Fruit fly (Drosophila melanogaster) whole organism, embryonic: ENCODE results near the gene CG12009.

ENCODE experiments used
- Abd-B ChIP-seq: fragments of 200-800 bp; sonication (Bioruptor generic); optimal IDR thresholded peaks from 2 replicates; lab custom pipeline; 2018; ENCODE audit warnings: missing biosample characterization, mild to moderate bottlenecking, missing genetic modification characterization, moderate library complexity
- Atf6 ChIP-seq: fragments of 200-800 bp; sonication (Bioruptor generic); IDR thresholded peaks from 2 replicates; pipeline ENCODE4 v1.3.6; 2022; ENCODE audit warnings: missing biosample characterization, missing genetic modification characterization
- Bteb2 ChIP-seq: fragments of 200-800 bp; sonication (Bioruptor generic); optimal IDR thresholded peaks from 2 replicates; lab custom pipeline; 2016; ENCODE audit warnings: missing biosample characterization, missing genetic modification characterization
- CG10543 ChIP-seq: fragments of 200-800 bp; sonication (Bioruptor generic); optimal IDR thresholded peaks from 3 replicates; lab custom pipeline; 2017; ENCODE audit warnings: missing biosample characterization, mild to moderate bottlenecking, missing genetic modification characterization, moderate library complexity
- CG10654 ChIP-seq: fragments of 200-800 bp; sonication (Bioruptor generic); optimal IDR thresholded peaks from 2 replicates; lab custom pipeline; 2016; ENCODE audit warnings: missing biosample characterization, missing genetic modification characterization
- CG11085 ChIP-seq: fragments of 200-800 bp; sonication (Bioruptor generic); IDR thresholded peaks from 2 replicates; pipeline ENCODE4 v1.3.6; 2022; ENCODE audit warnings: missing biosample characterization, missing genetic modification characterization
- CG12155 ChIP-seq: fragments of 200-800 bp; sonication (Bioruptor generic); optimal IDR thresholded peaks from 3 replicates; lab custom pipeline; 2016; ENCODE audit warnings: missing biosample characterization, missing genetic modification characterization
- CG12391 ChIP-seq: fragments of 200-800 bp; sonication (Bioruptor generic); optimal IDR thresholded peaks from 3 replicates; lab custom pipeline; 2018; ENCODE audit warnings: missing biosample characterization, mild to moderate bottlenecking, missing genetic modification characterization, moderate library complexity
- CG12659 ChIP-seq: fragments of 200-800 bp; sonication (Bioruptor generic); optimal IDR thresholded peaks from 3 replicates; lab custom pipeline; 2017; ENCODE audit warnings: mild to moderate bottlenecking, missing biosample characterization, missing genetic modification reagents, missing genetic modification characterization
- CG12744 ChIP-seq: fragments of 200-800 bp; sonication (Bioruptor generic); optimal IDR thresholded peaks from 2 replicates; lab custom pipeline; 2016; ENCODE audit warnings: missing biosample characterization, missing genetic modification characterization
- CG14441 ChIP-seq: fragments of 200-800 bp; sonication (Bioruptor generic); IDR thresholded peaks from 2 replicates; pipeline ENCODE4 v1.3.6; 2022; ENCODE audit warnings: missing biosample characterization, missing genetic modification characterization
- CG16779 ChIP-seq: fragments of 200-800 bp; sonication (Bioruptor generic); IDR thresholded peaks from 2 replicates; pipeline ENCODE4 v1.3.6; 2022; ENCODE audit warnings: missing biosample characterization, missing genetic modification characterization
- CG17361 ChIP-seq: fragments of 200-800 bp; sonication (Bioruptor generic); IDR thresholded peaks from 3 replicates; pipeline ENCODE4 v1.3.6; 2022; ENCODE audit warnings: missing biosample characterization, missing genetic modification characterization
- CG17829 ChIP-seq: fragments of 200-800 bp; optimal IDR thresholded peaks from 2 replicates; lab custom pipeline; 2019; ENCODE audit warnings: missing biosample characterization, mild to moderate bottlenecking, missing genetic modification characterization, moderate library complexity
- CG18476 ChIP-seq: fragments of 200-800 bp; sonication (Bioruptor generic); optimal IDR thresholded peaks from 2 replicates; lab custom pipeline; 2016; ENCODE audit warnings: missing biosample characterization, mild to moderate bottlenecking, missing genetic modification characterization
- CG2120 ChIP-seq: fragments of 200-800 bp; sonication (Bioruptor generic); optimal IDR thresholded peaks from 3 replicates; lab custom pipeline; 2016; ENCODE audit warnings: missing biosample characterization, missing genetic modification characterization
- CG2129 ChIP-seq: fragments of 200-800 bp; sonication (Bioruptor generic); IDR thresholded peaks from 2 replicates; pipeline ENCODE4 v1.3.6; 2022; ENCODE audit warnings: missing biosample characterization, missing genetic modification characterization; ENCODE audit not compliant: partially characterized antibody
- CG6813 ChIP-seq: fragments of 200-800 bp; sonication (Bioruptor generic); optimal IDR thresholded peaks from 2 replicates; lab custom pipeline; 2017; ENCODE audit warnings: missing biosample characterization, missing genetic modification characterization, mild to moderate bottlenecking, moderate library complexity, missing genetic modification reagents
- CTCF ChIP-seq: fragments of 200-800 bp; sonication (Bioruptor generic); optimal IDR thresholded peaks from 2 replicates; lab custom pipeline; 2017; ENCODE audit warnings: missing biosample characterization, mild to moderate bottlenecking, missing genetic modification characterization, moderate library complexity
- Dbx ChIP-seq: fragments of 200-800 bp; sonication (Bioruptor generic); IDR thresholded peaks from 3 replicates; pipeline ENCODE4 v1.3.6; 2022; ENCODE audit warnings: missing biosample characterization, missing genetic modification characterization
- Dip3 ChIP-seq: fragments of 200-800 bp; sonication (Bioruptor generic); optimal IDR thresholded peaks from 3 replicates; lab custom pipeline; 2016; ENCODE audit warnings: missing biosample characterization, missing genetic modification characterization
- Drgx ChIP-seq: fragments of 200-800 bp; sonication (Bioruptor generic); IDR thresholded peaks from 2 replicates; pipeline ENCODE4 v1.3.6; 2022; ENCODE audit warnings: missing biosample characterization, missing genetic modification characterization
- E2f2 ChIP-seq: fragments of 200-800 bp; sonication (Bioruptor generic); IDR thresholded peaks from 2 replicates; pipeline ENCODE4 v1.3.6; 2022; ENCODE audit warnings: missing biosample characterization, missing genetic modification characterization
- Ets65A ChIP-seq: fragments of 200-800 bp; sonication (Bioruptor generic); peaks from one replicate; lab custom pipeline; 2016; ENCODE audit warnings: missing biosample characterization, missing genetic modification characterization
- Ets97D ChIP-seq: fragments of 200-800 bp; sonication (Bioruptor generic); optimal IDR thresholded peaks from 3 replicates; lab custom pipeline; 2016; ENCODE audit warnings: missing biosample characterization, missing genetic modification characterization
- H15 ChIP-seq: fragments of 200-800 bp; sonication (Bioruptor generic); IDR thresholded peaks from 3 replicates; pipeline ENCODE4 v1.3.6; 2022; ENCODE audit warnings: missing biosample characterization, missing genetic modification characterization
- HLHmδ ChIP-seq: fragments of 200-800 bp; sonication (Bioruptor generic); optimal IDR thresholded peaks from 2 replicates; lab custom pipeline; 2018; ENCODE audit warnings: missing biosample characterization, mild to moderate bottlenecking, missing genetic modification characterization, moderate library complexity
- HmgZ ChIP-seq: fragments of 200-800 bp; sonication (Bioruptor generic); optimal IDR thresholded peaks from 2 replicates; lab custom pipeline; 2018; ENCODE audit warnings: missing biosample characterization, mild to moderate bottlenecking, missing genetic modification characterization
- Hr78 ChIP-seq, 2 experiments: fragments of 200-800 bp in 1 of 2; fragments of >200 bp in 1 of 2; sonication (Bioruptor generic) in 1 of 2; optimal IDR thresholded peaks; 2 replicates each; lab custom pipeline; 2017 to 2019; ENCODE audit warnings: missing biosample characterization in 2 of 2, missing genetic modification characterization in 2 of 2, mild to moderate bottlenecking in 1 of 2, moderate library complexity in 1 of 2
- Mad ChIP-seq: fragments of 200-800 bp; sonication (Bioruptor generic); optimal IDR thresholded peaks from 2 replicates; lab custom pipeline; 2016; ENCODE audit warnings: missing biosample characterization, missing genetic modification characterization
- Mes4 ChIP-seq: fragments of 200-800 bp; sonication (Bioruptor generic); optimal IDR thresholded peaks from 2 replicates; lab custom pipeline; 2016; ENCODE audit warnings: missing biosample characterization, missing genetic modification characterization
- Rfx ChIP-seq: fragments of 200-800 bp; sonication (Bioruptor generic); IDR thresholded peaks from 2 replicates; pipeline ENCODE4 v1.3.6; 2022; ENCODE audit warnings: missing biosample characterization, missing genetic modification characterization
- Trl ChIP-seq, 3 experiments: fragments of >200 bp in 2 of 3; fragments of 200-800 bp in 1 of 3; sonication (Bioruptor generic) in 1 of 3; optimal IDR thresholded peaks; 2 replicates in 1 of 3; 3 replicates in 2 of 3; lab custom pipeline; 2016 to 2017; ENCODE audit warnings: missing biosample characterization in 1 of 3, missing genetic modification characterization in 1 of 3
- Xbp1 ChIP-seq: fragments of 200-800 bp; sonication (Bioruptor generic); optimal IDR thresholded peaks from 3 replicates; lab custom pipeline; 2016; ENCODE audit warnings: missing biosample characterization, mild to moderate bottlenecking, missing genetic modification characterization
- ash1 ChIP-seq: fragments of 200-800 bp; sonication (Bioruptor generic); optimal IDR thresholded peaks from 2 replicates; lab custom pipeline; 2018; ENCODE audit warnings: missing biosample characterization, mild to moderate bottlenecking, missing genetic modification characterization
- cad ChIP-seq: fragments of >200 bp; optimal IDR thresholded peaks from 2 replicates; lab custom pipeline; 2017; ENCODE audit warnings: missing biosample characterization, missing genetic modification characterization
- dimm ChIP-seq: fragments of 200-800 bp; sonication (Bioruptor generic); IDR thresholded peaks from 2 replicates; pipeline ENCODE4 v1.3.6; 2022; ENCODE audit warnings: missing biosample characterization, missing genetic modification characterization
- gfzf ChIP-seq: fragments of 200-800 bp; sonication (Bioruptor generic); optimal IDR thresholded peaks from 2 replicates; lab custom pipeline; 2016; ENCODE audit warnings: missing biosample characterization, mild to moderate bottlenecking, missing genetic modification characterization, moderate library complexity
- grau ChIP-seq: fragments of 200-800 bp; optimal IDR thresholded peaks from 3 replicates; lab custom pipeline; 2019; ENCODE audit warnings: missing biosample characterization, mild to moderate bottlenecking, missing genetic modification characterization, moderate library complexity
- kay ChIP-seq: fragments of 200-800 bp; sonication (Bioruptor generic); optimal IDR thresholded peaks from 2 replicates; lab custom pipeline; 2016; ENCODE audit warnings: missing biosample characterization, missing genetic modification characterization
- lab ChIP-seq: fragments of 200-800 bp; sonication (Bioruptor generic); optimal IDR thresholded peaks from 3 replicates; lab custom pipeline; 2017; ENCODE audit warnings: missing biosample characterization, missing genetic modification characterization, mild to moderate bottlenecking, moderate library complexity, missing genetic modification reagents
- lilli ChIP-seq: fragments of 200-800 bp; sonication (Bioruptor generic); optimal IDR thresholded peaks from 3 replicates; lab custom pipeline; 2016; ENCODE audit warnings: missing biosample characterization, missing genetic modification characterization
- p53 ChIP-seq: fragments of 200-800 bp; sonication (Bioruptor generic); optimal IDR thresholded peaks from 2 replicates; lab custom pipeline; 2016; ENCODE audit warnings: missing biosample characterization, missing genetic modification characterization
- pb ChIP-seq: fragments of 200-800 bp; sonication (Bioruptor generic); optimal IDR thresholded peaks from 3 replicates; lab custom pipeline; 2016; ENCODE audit warnings: missing biosample characterization, missing genetic modification characterization
- pho ChIP-seq: fragments of 200-800 bp; sonication (Bioruptor generic); optimal IDR thresholded peaks from 2 replicates; lab custom pipeline; 2016; ENCODE audit warnings: missing biosample characterization, missing genetic modification characterization
- sisA ChIP-seq: fragments of 200-800 bp; sonication (Bioruptor generic); IDR thresholded peaks from 2 replicates; pipeline ENCODE4 v1.3.6; 2022; ENCODE audit warnings: missing biosample characterization, missing genetic modification characterization
- unpg ChIP-seq: fragments of 200-800 bp; sonication (Bioruptor generic); optimal IDR thresholded peaks from 3 replicates; lab custom pipeline; 2018; ENCODE audit warnings: missing biosample characterization, mild to moderate bottlenecking, missing genetic modification characterization, moderate library complexity
- vvl ChIP-seq: fragments of 200-800 bp; sonication (Bioruptor generic); IDR thresholded peaks from 2 replicates; pipeline ENCODE4 v1.3.6; 2022; ENCODE audit warnings: missing biosample characterization, missing genetic modification characterization
- zen2 ChIP-seq: fragments of 200-800 bp; sonication (Bioruptor generic); IDR thresholded peaks from 3 replicates; pipeline ENCODE4 v1.3.6; 2022; ENCODE audit warnings: missing biosample characterization, missing genetic modification characterization; ENCODE audit not compliant: partially characterized antibody

Gene CG12009

dm6 chr3L:3325925-3326903 lies 35.0 kb downstream of the CG12009 start, which contains the start of gene Gtpx (continued):
- TF ChIP-seq Xbp1 (GFP tag; lab: Kevin White, UChicago) (peak; percentile 57), zen2 (GFP tag; lab: Robert Waterston, UW) (no peak), Hr78 (GFP tag; optimal IDR thresholded peaks at IDR 0.05; lab: Kevin White, UChicago) (peak in 1 of 2 experiments; percentile 57), H15 (no peak), dimm (GFP tag; lab: Robert Waterston, UW) (no peak), CG2129 (GFP tag; lab: Robert Waterston, UW) (no peak), E2f2 (GFP tag; lab: Robert Waterston, UW) (peak; percentile 86), CG6813 (GFP tag; lab: Kevin White, UChicago) (no peak), unpg (no peak), Mes4 (GFP tag; lab: Kevin White, UChicago) (peak; percentile 20), CG16779 (GFP tag; lab: Robert Waterston, UW) (no peak), HLHmδ (no peak), Ets97D (GFP tag; lab: Kevin White, UChicago) (peak; percentile 77), CTCF (GFP tag; lab: Kevin White, UChicago) (no peak), lilli (peak; percentile 66), CG10543 (peak; percentile 46), gfzf (GFP tag; lab: Kevin White, UChicago) (peak; percentile 87), Ets65A (GFP tag; lab: Kevin White, UChicago) (peak; percentile 11), HmgZ (tag; lab: Kevin White, UChicago) (peak; percentile 58), Drgx (GFP tag; lab: Robert Waterston, UW) (0 out of 2 replicates have a peak, but pooled peaks have one; percentile 24), cad (GFP tag; lab: Kevin White, UChicago) (no peak), sisA (no peak), Mad (GFP tag; lab: Kevin White, UChicago) (peak; percentile 9), CG12391 (peak; percentile 70), CG12744 (GFP tag; lab: Kevin White, UChicago) (peak; percentile 7), ash1 (no peak), Rfx (GFP tag; lab: Robert Waterston, UW) (peak; percentile 37; the same call in 1 of the 2 replicates), CG12659 (GFP tag; lab: Kevin White, UChicago) (peak; percentile 84), lab (GFP tag; lab: Kevin White, UChicago) (no peak), Bteb2 (peak; percentile 48), Dbx (GFP tag; lab: Robert Waterston, UW) (no peak), Atf6 (GFP tag; lab: Robert Waterston, UW) (no peak), CG17361 (GFP tag; lab: Robert Waterston, UW) (peak; percentile 66; the same call in 2 of the 3 replicates), kay (GFP tag; lab: Kevin White, UChicago) (peak; percentile 20), Dip3 (GFP tag; lab: Kevin White, UChicago) (no peak), Abd-B (GFP tag; lab: Kevin White, UChicago) (peak; percentile 76), pho (GFP tag; lab: Kevin White, UChicago) (peak; percentile 54), CG17829 (tag; lab: Kevin White, UChicago) (peak; percentile 41), vvl (GFP tag; lab: Robert Waterston, UW) (peak; percentile 62), CG2120 (peak; percentile 62), CG14441 (peak; percentile 51; the same call in 1 of the 2 replicates), CG11085 (GFP tag; lab: Robert Waterston, UW) (no peak), CG12155 (GFP tag; lab: Kevin White, UChicago) (peak; percentile 32), CG10654 (GFP tag; lab: Kevin White, UChicago) (peak; percentile 29), Trl (optimal IDR thresholded peaks at IDR 0.05; lab: Kevin White, UChicago) (peak in 1 of 2 experiments; percentile 6), Trl (GFP tag; optimal IDR thresholded peaks at IDR 0.05; lab: Kevin White, UChicago) (peak; percentile 29), p53 (GFP tag; lab: Kevin White, UChicago) (peak; percentile 31), CG18476 (GFP tag; lab: Kevin White, UChicago) (peak; percentile 32), pb (no peak), grau (peak; percentile 61)
